ENCODE assay signal across 5 fruit fly cellular contexts in genomic region chrX:14214505-14215449, dm6.
TF ChIP-seq lines count a peak whose summit lies in the region.

No protein-coding gene starts in this region.

- TF ChIP-seq CTCF in whole organism, embryonic (GFP tag; optimal IDR thresholded peaks at IDR 0.05; lab: Kevin White, UChicago) = no peak

TF ChIP-seq in whole organism, adult, 20 proteins besides CTCF, POLR2A, EP300 and RAD21 (continues in another document):
- TF ChIP-seq Mnt (GFP tag; optimal IDR thresholded peaks at IDR 0.05; lab: Kevin White, UChicago) (no peak), cnc (optimal IDR thresholded peaks at IDR 0.05; lab: Kevin White, UChicago) (no peak), ovo (GFP tag; optimal IDR thresholded peaks at IDR 0.05; lab: Kevin White, UChicago) (peak; percentile 7), bab1 (GFP tag; optimal IDR thresholded peaks at IDR 0.05; lab: Kevin White, UChicago) (peak; percentile 47), CG5204 (GFP tag; optimal IDR thresholded peaks at IDR 0.05; lab: Kevin White, UChicago) (peak; percentile 33), Crg-1 (GFP tag; optimal IDR thresholded peaks at IDR 0.05; lab: Kevin White, UChicago) (no peak), CG7045 (GFP tag; optimal IDR thresholded peaks at IDR 0.05; lab: Kevin White, UChicago) (peak; percentile 88), tj (GFP tag; optimal IDR thresholded peaks at IDR 0.05; lab: Kevin White, UChicago) (peak; percentile 76), CG1620 (GFP tag; optimal IDR thresholded peaks at IDR 0.05; lab: Kevin White, UChicago) (no peak), CG12768 (GFP tag; optimal IDR thresholded peaks at IDR 0.05; lab: Kevin White, UChicago) (peak; percentile 76), Hr96 (GFP tag; optimal IDR thresholded peaks at IDR 0.05; lab: Kevin White, UChicago) (peak; percentile 17), CG33017 (tag; optimal IDR thresholded peaks at IDR 0.05; lab: Kevin White, UChicago) (peak; percentile 83), cic (GFP tag; optimal IDR thresholded peaks at IDR 0.05; lab: Kevin White, UChicago) (no peak), pad (GFP tag; optimal IDR thresholded peaks at IDR 0.05; lab: Kevin White, UChicago) (peak; percentile 64), kay (GFP tag; lab: Kevin White, UChicago; ENCODE audit: borderline replicate concordance) (peak; percentile 59), CG14711 (tag; optimal IDR thresholded peaks at IDR 0.05; lab: Kevin White, UChicago) (peak; percentile 78), Clk (GFP tag; optimal IDR thresholded peaks at IDR 0.05; lab: Kevin White, UChicago) (peak; percentile 56), CG11617 (GFP tag; optimal IDR thresholded peaks at IDR 0.05; lab: Kevin White, UChicago) (peak; percentile 68)

TF ChIP-seq in whole organism, embryonic, 481 proteins besides CTCF, POLR2A, EP300 and RAD21 (continues in another document):
- TF ChIP-seq Atf3 (GFP tag; optimal IDR thresholded peaks at IDR 0.05; lab: Kevin White, UChicago) = no peak
- no peak for TF ChIP-seq Jarid2 (GFP tag; optimal IDR thresholded peaks at IDR 0.05; lab: Kevin White, UChicago)
- no peak for TF ChIP-seq CG6791 (GFP tag; IDR thresholded peaks at IDR 0.05; lab: Robert Waterston, UW; ENCODE audit: partially characterized antibody)
- TF ChIP-seq CG11456 (GFP tag; IDR thresholded peaks at IDR 0.05; lab: Robert Waterston, UW) = no peak
- TF ChIP-seq Ptx1 (GFP tag; IDR thresholded peaks at IDR 0.05; lab: Robert Waterston, UW) = peak; percentile 48; the same call in 1 of the 2 replicates
- no peak for TF ChIP-seq hb (GFP tag; IDR thresholded peaks at IDR 0.05; lab: Robert Waterston, UW; ENCODE audit: partially characterized antibody)
- no peak for TF ChIP-seq btn (GFP tag; optimal IDR thresholded peaks at IDR 0.05; lab: Kevin White, UChicago)
- no peak for TF ChIP-seq ftz-f1 (GFP tag; optimal IDR thresholded peaks at IDR 0.05; lab: Kevin White, UChicago)
- peak; percentile 57 for TF ChIP-seq dmrt99B (tag; optimal IDR thresholded peaks at IDR 0.05; lab: Kevin White, UChicago)
- no peak for TF ChIP-seq Gsc (GFP tag; IDR thresholded peaks at IDR 0.05; lab: Robert Waterston, UW)
- TF ChIP-seq trem (tag; optimal IDR thresholded peaks at IDR 0.05; lab: Kevin White, UChicago) = no peak
- TF ChIP-seq gro (GFP tag; optimal IDR thresholded peaks at IDR 0.05; lab: Kevin White, UChicago) = no peak
- no peak for TF ChIP-seq bigmax (GFP tag; optimal IDR thresholded peaks at IDR 0.05; lab: Kevin White, UChicago)
- no peak for TF ChIP-seq Dfd (GFP tag; optimal IDR thresholded peaks at IDR 0.05; lab: Kevin White, UChicago)
- TF ChIP-seq CG18764 (GFP tag; optimal IDR thresholded peaks at IDR 0.05; lab: Kevin White, UChicago) = no peak
- 0 out of 4 replicates have a peak, but pooled peaks have one; percentile 4 for TF ChIP-seq Gug (GFP tag; IDR thresholded peaks at IDR 0.05; lab: Robert Waterston, UW)
- TF ChIP-seq Nf-YC (tag; optimal IDR thresholded peaks at IDR 0.05; lab: Kevin White, UChicago) = peak; percentile 16
- no peak for TF ChIP-seq NC2α (GFP tag; optimal IDR thresholded peaks at IDR 0.05; lab: Kevin White, UChicago)
- TF ChIP-seq Sox100B (GFP tag; optimal IDR thresholded peaks at IDR 0.05; lab: Kevin White, UChicago) = peak; percentile 35

TF ChIP-seq in whole organism, prepupa, 60 proteins besides CTCF, POLR2A, EP300 and RAD21 (continues in another document):
- TF ChIP-seq esn (GFP tag; optimal IDR thresholded peaks at IDR 0.05; lab: Kevin White, UChicago) = no peak
- no peak for TF ChIP-seq CG8319 (GFP tag; optimal IDR thresholded peaks at IDR 0.05; lab: Kevin White, UChicago)
- peak; percentile 86 for TF ChIP-seq CG8119 (GFP tag; IDR thresholded peaks at IDR 0.05; lab: Robert Waterston, UW)
- TF ChIP-seq fkh (GFP tag; optimal IDR thresholded peaks at IDR 0.05; lab: Kevin White, UChicago) = no peak
- peak; percentile 69 for TF ChIP-seq acj6 (GFP tag; optimal IDR thresholded peaks at IDR 0.05; lab: Kevin White, UChicago)
- peak; percentile 71 for TF ChIP-seq OdsH (GFP tag; optimal IDR thresholded peaks at IDR 0.05; lab: Kevin White, UChicago)
- no peak for TF ChIP-seq Eip93F (GFP tag; optimal IDR thresholded peaks at IDR 0.05; lab: Kevin White, UChicago)
- no peak for TF ChIP-seq Ets21C (GFP tag; optimal IDR thresholded peaks at IDR 0.05; lab: Kevin White, UChicago)
- TF ChIP-seq CG6808 (GFP tag; optimal IDR thresholded peaks at IDR 0.05; lab: Kevin White, UChicago) = peak; percentile 71
- TF ChIP-seq spab (GFP tag; optimal IDR thresholded peaks at IDR 0.05; lab: Kevin White, UChicago) = peak; percentile 65
- peak; percentile 69 for TF ChIP-seq dac (GFP tag; optimal IDR thresholded peaks at IDR 0.05; lab: Kevin White, UChicago)
- peak; percentile 91 for TF ChIP-seq CG32006 (GFP tag; optimal IDR thresholded peaks at IDR 0.05; lab: Kevin White, UChicago)
- TF ChIP-seq CG34406 (GFP tag; optimal IDR thresholded peaks at IDR 0.05; lab: Kevin White, UChicago) = peak; percentile 46
- TF ChIP-seq CG10669 (GFP tag; optimal IDR thresholded peaks at IDR 0.05; lab: Kevin White, UChicago) = peak; percentile 66
- peak; percentile 47 for TF ChIP-seq pdm3 (GFP tag; optimal IDR thresholded peaks at IDR 0.05; lab: Kevin White, UChicago)
- TF ChIP-seq salr (GFP tag; optimal IDR thresholded peaks at IDR 0.05; lab: Kevin White, UChicago) = peak; percentile 33 to 59
- no peak for TF ChIP-seq Hr39 (GFP tag; optimal IDR thresholded peaks at IDR 0.05; lab: Kevin White, UChicago)
- no peak for TF ChIP-seq topi (GFP tag; optimal IDR thresholded peaks at IDR 0.05; lab: Kevin White, UChicago)
- TF ChIP-seq Smox (GFP tag; optimal IDR thresholded peaks at IDR 0.05; lab: Kevin White, UChicago) = no peak
- TF ChIP-seq CG3919 (GFP tag; optimal IDR thresholded peaks at IDR 0.05; lab: Kevin White, UChicago) = peak; percentile 61

TF ChIP-seq in whole organism, pupa, 21 proteins besides CTCF, POLR2A, EP300 and RAD21 (continues in another document):
- peak; percentile 90 for TF ChIP-seq CG4496 (GFP tag; IDR thresholded peaks at IDR 0.05; lab: Robert Waterston, UW)
- TF ChIP-seq Ets98B (GFP tag; IDR thresholded peaks at IDR 0.05; lab: Robert Waterston, UW) = peak; percentile 74
- peak; percentile 57 for TF ChIP-seq fd96Ca (GFP tag; IDR thresholded peaks at IDR 0.05; lab: Robert Waterston, UW)
- peak; percentile 86 for TF ChIP-seq CG9948 (tag; optimal IDR thresholded peaks at IDR 0.05; lab: Kevin White, UChicago)
- peak; percentile 48 for TF ChIP-seq Pif1A (GFP tag; optimal IDR thresholded peaks at IDR 0.05; lab: Kevin White, UChicago)
- no peak for TF ChIP-seq D1 (tag; optimal IDR thresholded peaks at IDR 0.05; lab: Kevin White, UChicago)
- peak; percentile 83 for TF ChIP-seq CG32121 (GFP tag; IDR thresholded peaks at IDR 0.05; lab: Robert Waterston, UW)
- peak; percentile 93 for TF ChIP-seq CG14655 (GFP tag; optimal IDR thresholded peaks at IDR 0.05; lab: Kevin White, UChicago)
- peak; percentile 76 for TF ChIP-seq CG17806 (tag; optimal IDR thresholded peaks at IDR 0.05; lab: Kevin White, UChicago)
- peak; percentile 41; the same call in 1 of the 2 replicates for TF ChIP-seq CG10348 (GFP tag; IDR thresholded peaks at IDR 0.05; lab: Robert Waterston, UW)
- peak; percentile 81 for TF ChIP-seq CG12605 (GFP tag; IDR thresholded peaks at IDR 0.05; lab: Robert Waterston, UW)
- TF ChIP-seq EcR (GFP tag; optimal IDR thresholded peaks at IDR 0.05; lab: Kevin White, UChicago) = peak; percentile 6
- peak; percentile 88 for TF ChIP-seq CG8301 (tag; optimal IDR thresholded peaks at IDR 0.05; lab: Kevin White, UChicago)
- peak; percentile 43; the same call in 1 of the 2 replicates for TF ChIP-seq rn (GFP tag; IDR thresholded peaks at IDR 0.05; lab: Robert Waterston, UW)
- peak; percentile 13 for TF ChIP-seq gl (tag; optimal IDR thresholded peaks at IDR 0.05; lab: Kevin White, UChicago)
- peak; percentile 64 for TF ChIP-seq CG34367 (tag; optimal IDR thresholded peaks at IDR 0.05; lab: Kevin White, UChicago)
- TF ChIP-seq CG15710 (tag; optimal IDR thresholded peaks at IDR 0.05; lab: Kevin White, UChicago) = peak; percentile 68
- peak; percentile 24 for TF ChIP-seq CG13204 (GFP tag; optimal IDR thresholded peaks at IDR 0.05; lab: Kevin White, UChicago)
- peak; percentile 79 for TF ChIP-seq CG8159 (tag; optimal IDR thresholded peaks at IDR 0.05; lab: Kevin White, UChicago)
- TF ChIP-seq Pif1B (GFP tag; optimal IDR thresholded peaks at IDR 0.05; lab: Kevin White, UChicago) = peak; percentile 46

TF ChIP-seq in whole organism, wandering third instar larva, 38 proteins besides CTCF, POLR2A, EP300 and RAD21 (continues in another document):
- no peak for TF ChIP-seq OdsH (GFP tag; optimal IDR thresholded peaks at IDR 0.05; lab: Kevin White, UChicago)
- TF ChIP-seq Dfd (GFP tag; optimal IDR thresholded peaks at IDR 0.05; lab: Kevin White, UChicago) = no peak
- TF ChIP-seq GATAd (GFP tag; optimal IDR thresholded peaks at IDR 0.05; lab: Kevin White, UChicago) = no peak
- TF ChIP-seq Dif (GFP tag; optimal IDR thresholded peaks at IDR 0.05; lab: Kevin White, UChicago; ENCODE audit: partially characterized antibody) = no peak
- no peak for TF ChIP-seq ey (GFP tag; optimal IDR thresholded peaks at IDR 0.05; lab: Kevin White, UChicago)
- TF ChIP-seq usp (GFP tag; optimal IDR thresholded peaks at IDR 0.05; lab: Kevin White, UChicago) = no peak
- no peak for TF ChIP-seq lola (GFP tag; optimal IDR thresholded peaks at IDR 0.05; lab: Kevin White, UChicago)
- no peak for TF ChIP-seq CrebA (GFP tag; optimal IDR thresholded peaks at IDR 0.05; lab: Kevin White, UChicago; ENCODE audit: borderline replicate concordance)
- TF ChIP-seq sage (GFP tag; optimal IDR thresholded peaks at IDR 0.05; lab: Kevin White, UChicago) = no peak
- peak; percentile 9 for TF ChIP-seq h (GFP tag; optimal IDR thresholded peaks at IDR 0.05; lab: Kevin White, UChicago)
- no peak for TF ChIP-seq brk (GFP tag; optimal IDR thresholded peaks at IDR 0.05; lab: Kevin White, UChicago)
- TF ChIP-seq tai (GFP tag; optimal IDR thresholded peaks at IDR 0.05; lab: Kevin White, UChicago) = peak; percentile 15
- TF ChIP-seq foxo (GFP tag; optimal IDR thresholded peaks at IDR 0.05; lab: Kevin White, UChicago) = peak in 1 of 2 experiments; percentile 33
- no peak for TF ChIP-seq psq (GFP tag; optimal IDR thresholded peaks at IDR 0.05; lab: Kevin White, UChicago)
- TF ChIP-seq Vsx2 (GFP tag; optimal IDR thresholded peaks at IDR 0.05; lab: Kevin White, UChicago; ENCODE audit: partially characterized antibody) = no peak
- no peak for TF ChIP-seq sv (GFP tag; optimal IDR thresholded peaks at IDR 0.05; lab: Kevin White, UChicago)
- peak; percentile 53 for TF ChIP-seq Sp1 (GFP tag; optimal IDR thresholded peaks at IDR 0.05; lab: Kevin White, UChicago)
- peak; percentile 41 for TF ChIP-seq rgr (GFP tag; optimal IDR thresholded peaks at IDR 0.05; lab: Kevin White, UChicago)
- TF ChIP-seq Mio (GFP tag; optimal IDR thresholded peaks at IDR 0.05; lab: Kevin White, UChicago) = no peak
- TF ChIP-seq dmrt93B (GFP tag; optimal IDR thresholded peaks at IDR 0.05; lab: Kevin White, UChicago) = peak; percentile 26
- TF ChIP-seq Jra (GFP tag; optimal IDR thresholded peaks at IDR 0.05; lab: Kevin White, UChicago) = no peak
- TF ChIP-seq Myc (optimal IDR thresholded peaks at IDR 0.05; lab: Kevin White, UChicago) = no peak
- TF ChIP-seq CG9705 (GFP tag; optimal IDR thresholded peaks at IDR 0.05; lab: Kevin White, UChicago) = no peak
- TF ChIP-seq HLH106 (tag; optimal IDR thresholded peaks at IDR 0.05; lab: Kevin White, UChicago) = peak; percentile 61
